Worm (Caenorhabditis elegans) whole organism, dauer: ENCODE measurements around the gene C44B12.3.

Source experiments
- unc-62 ChIP-seq: sonication (generic microtip); optimal IDR thresholded peaks from 2 replicates; lab custom pipeline; 2017; ENCODE audit warnings: missing biosample characterization, missing genetic modification reagents, missing genetic modification characterization

Gene C44B12.3

ce11 chrIV:1104518-1104917, at the start of gene C44B12.3, which contains the start of gene C44B12.9:
Gene C44B12.3, plus strand, starts transcription at chrIV:1104766.
Gene C44B12.9, minus strand, starts transcription at chrIV:1104618.
- TF ChIP-seq unc-62, result no peak

- TF ChIP-seq unc-62, result no peak
Observed at ce11 chrIV:1055734-1056133, 48.8 kb upstream of the C44B12.3 start.

DNA sequence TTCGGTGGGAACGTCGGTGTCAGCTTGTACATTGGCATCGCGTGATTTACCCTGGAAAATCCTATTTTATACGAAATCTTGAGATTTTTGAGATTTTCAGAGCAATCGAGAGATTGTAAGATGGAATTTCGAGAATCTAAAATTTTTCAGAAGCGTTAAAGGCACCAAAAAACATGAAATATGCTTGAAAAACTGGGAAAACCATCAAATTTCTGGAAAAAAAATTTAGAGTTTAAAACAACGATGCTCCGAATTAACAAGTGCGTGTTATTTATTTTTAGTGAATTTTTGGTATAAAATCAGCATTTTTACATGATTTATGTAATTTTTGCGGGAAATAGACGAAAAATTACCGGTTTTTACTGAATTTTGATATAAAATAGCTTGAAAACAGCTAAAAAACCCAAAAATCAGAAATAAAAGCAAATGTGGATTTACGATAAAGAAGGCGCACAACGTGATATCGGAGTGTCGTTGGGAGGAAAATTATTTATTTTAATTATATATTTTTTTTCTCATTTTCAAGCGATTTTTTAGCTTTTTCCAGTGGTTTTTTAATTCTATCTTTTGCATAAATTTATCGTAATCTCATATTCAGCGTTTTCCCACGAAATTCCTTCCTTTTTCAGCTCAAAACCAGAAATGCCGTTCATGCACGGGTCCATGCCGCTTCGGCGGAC, 48.2 kb upstream of the C44B12.3 start, which contains the start of the genes Y55F3AM.13 and mrps-25:
TSS of gene Y55F3AM.13 (minus strand) at position 51 of the 680 bp plus-strand sequence.
TSS of gene mrps-25 (plus strand) at position 630 of the 680 bp plus-strand sequence.
- no peak for TF ChIP-seq unc-62

- no peak for TF ChIP-seq unc-62
Observed at ce11 chrIV:1058504-1058903, 46.1 kb upstream of the C44B12.3 start.

ce11 chrIV:1063058-1063457, 41.5 kb upstream of the C44B12.3 start:
- TF ChIP-seq unc-62, result no peak

ce11 chrIV:1064289-1064848, 40.2 kb upstream of the C44B12.3 start:
- TF ChIP-seq unc-62, result no peak

DNA sequence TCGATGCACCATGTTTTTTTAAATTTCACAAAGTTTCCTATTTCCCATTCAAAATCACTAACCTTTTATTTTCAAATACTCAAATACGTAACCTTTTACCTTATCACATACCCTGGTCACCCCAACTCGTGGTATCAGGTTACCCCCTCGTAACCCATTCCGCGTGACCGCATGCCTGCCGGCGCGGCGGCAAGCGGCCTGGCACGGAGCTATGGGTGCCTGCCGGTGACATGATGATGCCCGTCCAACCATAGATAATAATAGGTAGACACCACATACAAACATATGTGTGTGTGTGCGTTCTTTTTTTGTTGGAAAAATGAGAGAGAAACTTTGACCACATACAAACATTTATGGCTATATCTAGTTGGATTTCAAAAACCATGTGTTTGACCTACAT, 39.0 kb upstream of the C44B12.3 start:
- no peak for TF ChIP-seq unc-62

DNA sequence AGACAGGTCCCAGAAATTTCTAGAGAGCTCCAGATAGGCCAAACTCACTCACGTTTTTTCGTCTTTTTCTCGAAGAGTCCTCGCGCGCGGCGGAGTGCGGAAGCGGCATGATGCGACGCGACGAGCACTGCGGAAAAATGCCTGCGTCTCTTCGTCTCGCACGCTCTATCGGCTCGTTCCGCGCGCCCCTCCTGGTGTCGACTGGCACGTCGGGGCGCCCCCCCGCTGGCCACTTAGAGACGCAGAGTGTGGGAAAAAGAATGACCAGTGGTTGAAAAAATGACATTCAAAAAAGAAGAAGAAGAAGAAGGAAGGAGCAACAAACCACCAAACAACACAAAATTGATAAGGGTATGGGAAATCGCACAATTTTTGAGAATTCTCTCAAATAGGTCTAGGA, 37.1 kb upstream of the C44B12.3 start, which contains the start of gene znf-782:
TSS of gene znf-782 (minus strand) at position 96 of the 400 bp plus-strand sequence.
- TF ChIP-seq unc-62, result no peak

- TF ChIP-seq unc-62, result no peak
Observed at ce11 chrIV:1068730-1069244, 35.8 kb upstream of the C44B12.3 start.

- TF ChIP-seq unc-62, result no peak
Observed at ce11 chrIV:1070383-1070782, 34.2 kb upstream of the C44B12.3 start.

ce11 chrIV:1074069-1074468, 30.5 kb upstream of the C44B12.3 start:
- no peak for TF ChIP-seq unc-62

- TF ChIP-seq unc-62, result no peak
Observed at ce11 chrIV:1075484-1075883, 29.1 kb upstream of the C44B12.3 start.

ce11 chrIV:1086913-1087312, 17.7 kb upstream of the C44B12.3 start, which contains the start of gene csn-4:
Gene csn-4, minus strand, starts transcription at chrIV:1087013.
- no peak for TF ChIP-seq unc-62

ce11 chrIV:1093870-1094564, 10.5 kb upstream of the C44B12.3 start, which contains the start of the genes cct-8 and Y55F3AR.2:
Gene cct-8, minus strand, starts transcription at chrIV:1093920.
Gene Y55F3AR.2, plus strand, starts transcription at chrIV:1094541.
- TF ChIP-seq unc-62, result no peak

DNA sequence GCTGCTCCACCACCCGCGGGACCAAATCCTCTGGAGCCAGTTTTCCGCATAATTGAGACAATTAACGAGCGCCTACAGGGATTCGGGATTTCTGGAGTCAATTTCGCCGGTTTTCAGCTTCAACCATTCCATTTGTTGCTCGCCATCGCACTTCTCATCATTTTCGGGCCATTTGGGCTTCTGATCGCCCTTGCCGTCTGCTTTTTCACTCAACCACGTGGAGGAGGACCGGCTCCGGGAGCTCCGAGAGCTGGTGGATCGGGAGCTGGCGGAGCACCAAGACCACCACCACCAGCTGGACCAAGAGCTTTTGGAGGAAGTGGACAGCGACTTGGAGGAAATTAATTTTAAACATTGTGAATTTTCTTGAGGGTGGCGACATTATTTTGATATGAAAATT, 8.4 kb upstream of the C44B12.3 start:
- TF ChIP-seq unc-62, result no peak

- no peak for TF ChIP-seq unc-62
Observed at ce11 chrIV:1097153-1097552, 7.4 kb upstream of the C44B12.3 start, which contains the start of gene cox-18. Gene cox-18, plus strand, starts transcription at chrIV:1097453.

- no peak for TF ChIP-seq unc-62
Observed at ce11 chrIV:1105104-1105503, 538 bp downstream of the C44B12.3 start.
